Worm (Caenorhabditis elegans) whole organism, midembryonic: ENCODE results near the gene sru-38.

Experiments
- ref-1 ChIP-seq: fragments of 200-800 bp; sonication (Bioruptor generic); conservative IDR thresholded peaks from 2 replicates; pipeline ENCODE4 v1.3.6; 2022; ENCODE audit warnings: missing genetic modification reagents, missing genetic modification characterization, missing compliant biosample characterization
- tab-1 ChIP-seq: fragments of 200-800 bp; sonication (Bioruptor generic); IDR thresholded peaks from 2 replicates; pipeline ENCODE4 v1.3.6; 2022; ENCODE audit warnings: missing genetic modification characterization, missing compliant biosample characterization

DNA sequence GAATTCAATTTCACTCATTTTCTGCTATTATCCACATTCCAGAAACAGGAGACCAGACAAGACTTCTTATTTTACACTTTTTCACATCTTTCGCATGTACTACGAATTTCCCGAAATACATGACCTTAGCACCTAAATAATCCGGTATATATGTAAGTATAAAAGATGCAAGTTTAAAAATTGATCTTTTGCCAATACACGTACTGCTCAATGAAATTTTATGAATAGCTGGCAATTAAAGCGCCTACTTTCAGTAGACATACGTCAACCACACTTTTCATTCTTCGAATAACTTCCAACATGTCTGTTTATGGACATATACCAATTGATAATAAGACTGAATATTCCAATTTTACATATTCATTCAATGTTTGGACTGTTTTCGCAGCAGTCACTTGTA, 32.7 kb downstream of the sru-38 start, which contains the start of gene sru-39:
- TF ChIP-seq tab-1 (no peak), ref-1 (GFP tag; lab: Robert Waterston, UW) (no peak)
